Worm (Caenorhabditis elegans): ENCODE results near the gene coh-4.

The coh-4 gene

DNA sequence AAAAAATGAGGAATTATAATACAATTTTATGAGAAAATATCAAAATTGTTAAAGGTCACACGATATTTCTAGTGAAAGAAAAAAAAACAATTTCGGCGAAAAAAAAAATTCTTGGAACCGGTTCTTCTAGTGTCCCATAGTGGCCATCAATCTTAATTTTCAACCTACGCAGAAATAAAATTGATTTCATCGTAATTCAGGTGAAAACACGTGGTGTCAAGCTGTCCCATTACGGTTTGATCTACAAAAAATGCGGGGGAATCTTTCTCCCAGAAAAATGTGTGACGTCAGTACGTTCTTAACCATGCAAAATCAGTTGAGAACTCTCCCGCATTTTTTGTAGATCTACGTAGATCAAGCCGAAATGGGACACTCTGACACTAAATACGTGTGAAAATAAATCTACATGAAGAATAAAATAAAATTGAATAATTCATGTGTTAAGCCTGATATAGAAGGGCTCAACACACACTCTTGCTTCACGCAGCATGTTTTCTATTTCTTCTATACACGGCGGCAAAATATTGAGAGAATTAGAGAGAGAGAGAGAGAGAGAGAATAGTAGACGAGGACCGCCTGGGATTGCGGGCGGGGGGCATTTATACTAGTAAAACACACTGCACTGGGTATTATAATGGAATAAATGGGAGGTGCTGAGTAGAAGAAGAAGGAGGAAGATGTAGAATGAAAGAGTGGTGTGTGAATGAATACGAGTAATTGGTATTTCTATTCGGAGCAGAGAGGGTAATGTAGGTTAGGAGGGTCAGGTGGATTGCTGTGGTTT lies 17.4 kb upstream of the coh-4 start:
- TF ChIP-seq nfya-1 (tag; optimal IDR thresholded peaks at IDR 0.05; ENCODE audit: insufficient read depth) (peak; percentile 11), mml-1 (tag; optimal IDR thresholded peaks at IDR 0.05) (no peak), hmg-11 (tag; optimal IDR thresholded peaks at IDR 0.05) (peak; percentile 62)

ce11 chrV:4190232-4190631 lies 14.8 kb upstream of the coh-4 start:
- TF ChIP-seq elt-1 (tag; optimal IDR thresholded peaks at IDR 0.05) (no peak), egl-27 (tag; optimal IDR thresholded peaks at IDR 0.05) (no peak), tbx-2 (tag; optimal IDR thresholded peaks at IDR 0.05) (no peak), ceh-82 (tag; optimal IDR thresholded peaks at IDR 0.05) (no peak), fos-1 (tag; optimal IDR thresholded peaks at IDR 0.05) (no peak), nhr-11 (tag; optimal IDR thresholded peaks at IDR 0.05) (no peak), ama-1 (optimal IDR thresholded peaks at IDR 0.05) (no peak), ceh-28 (tag; optimal IDR thresholded peaks at IDR 0.05) (no peak), nhr-43 (tag; optimal IDR thresholded peaks at IDR 0.05; ENCODE audit: poor library complexity, severe bottlenecking) (no peak), mml-1 (tag; optimal IDR thresholded peaks at IDR 0.05) (no peak), sea-2 (GFP tag; optimal IDR thresholded peaks at IDR 0.05) (no peak), lin-15B (tag; optimal IDR thresholded peaks at IDR 0.05) (no peak), unc-62 (GFP tag; optimal IDR thresholded peaks at IDR 0.05) (no peak), fkh-10 (GFP tag; optimal IDR thresholded peaks at IDR 0.05) (no peak), hmg-11 (tag; optimal IDR thresholded peaks at IDR 0.05) (no peak)

DNA sequence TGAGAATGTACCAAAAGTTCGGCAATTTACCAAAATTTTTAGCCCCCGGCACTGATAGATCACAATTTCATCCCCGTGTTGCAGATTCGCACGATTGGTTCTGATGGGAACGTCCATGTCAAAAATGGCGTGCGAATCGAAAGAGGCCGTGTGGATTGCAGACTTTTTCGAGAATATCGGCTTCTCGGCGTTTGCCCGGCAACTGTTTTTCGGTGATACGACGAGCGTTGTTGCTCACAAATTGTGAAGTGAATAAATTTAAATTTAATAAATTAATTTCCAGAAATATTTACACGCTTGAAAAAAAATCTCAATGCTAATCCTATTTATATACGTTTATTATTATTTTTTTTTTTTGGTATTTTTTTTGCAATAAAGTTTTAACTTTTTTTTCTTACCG lies 14.2 kb upstream of the coh-4 start:
- TF ChIP-seq eor-1 (tag; optimal IDR thresholded peaks at IDR 0.05) (no peak), lin-39 (tag; optimal IDR thresholded peaks at IDR 0.05) (no peak), mdl-1 (tag; optimal IDR thresholded peaks at IDR 0.05) (no peak), elt-2 (tag; optimal IDR thresholded peaks at IDR 0.05) (no peak), pqm-1 (tag; optimal IDR thresholded peaks at IDR 0.05) (no peak), elt-3 (tag; optimal IDR thresholded peaks at IDR 0.05) (no peak), egl-27 (tag; optimal IDR thresholded peaks at IDR 0.05) (no peak), nhr-28 (tag; optimal IDR thresholded peaks at IDR 0.05) (no peak), ztf-11 (tag; optimal IDR thresholded peaks at IDR 0.05) (no peak), ceh-9 (tag; optimal IDR thresholded peaks at IDR 0.05) (no peak)

DNA sequence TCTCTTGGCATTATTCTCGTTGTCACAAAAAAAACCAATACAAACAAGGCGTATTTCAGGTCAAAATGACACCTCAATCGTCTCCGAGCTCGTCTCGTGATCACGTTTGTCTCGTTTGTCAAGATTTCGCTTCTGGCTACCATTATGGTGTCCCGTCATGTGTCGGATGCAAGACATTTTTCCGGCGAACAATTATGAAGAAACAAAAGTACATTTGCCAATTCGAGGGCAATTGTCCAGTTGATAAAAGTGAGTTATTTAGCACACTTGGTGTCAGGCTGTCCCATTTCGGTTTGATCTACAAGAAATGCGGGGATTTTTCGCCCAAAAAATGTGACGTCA lies 11.7 kb upstream of the coh-4 start, which contains the start of gene nhr-114:
nhr-114 (plus strand) TSS at position 59 of the 342 bp plus-strand sequence.
- no peak for TF ChIP-seq lin-39 (tag; optimal IDR thresholded peaks at IDR 0.05)
- no peak for TF ChIP-seq nhr-23 (tag; optimal IDR thresholded peaks at IDR 0.05)
- TF ChIP-seq ceh-82 (tag; optimal IDR thresholded peaks at IDR 0.05): no peak
- TF ChIP-seq unc-62 (GFP tag; optimal IDR thresholded peaks at IDR 0.05): no peak
- TF ChIP-seq snpc-4 (tag; optimal IDR thresholded peaks at IDR 0.05): no peak
- peak; percentile 45 for TF ChIP-seq elt-2 (tag; optimal IDR thresholded peaks at IDR 0.05)
- no peak for TF ChIP-seq mml-1 (tag; optimal IDR thresholded peaks at IDR 0.05)
- no peak for TF ChIP-seq mdl-1 (tag; optimal IDR thresholded peaks at IDR 0.05)

DNA sequence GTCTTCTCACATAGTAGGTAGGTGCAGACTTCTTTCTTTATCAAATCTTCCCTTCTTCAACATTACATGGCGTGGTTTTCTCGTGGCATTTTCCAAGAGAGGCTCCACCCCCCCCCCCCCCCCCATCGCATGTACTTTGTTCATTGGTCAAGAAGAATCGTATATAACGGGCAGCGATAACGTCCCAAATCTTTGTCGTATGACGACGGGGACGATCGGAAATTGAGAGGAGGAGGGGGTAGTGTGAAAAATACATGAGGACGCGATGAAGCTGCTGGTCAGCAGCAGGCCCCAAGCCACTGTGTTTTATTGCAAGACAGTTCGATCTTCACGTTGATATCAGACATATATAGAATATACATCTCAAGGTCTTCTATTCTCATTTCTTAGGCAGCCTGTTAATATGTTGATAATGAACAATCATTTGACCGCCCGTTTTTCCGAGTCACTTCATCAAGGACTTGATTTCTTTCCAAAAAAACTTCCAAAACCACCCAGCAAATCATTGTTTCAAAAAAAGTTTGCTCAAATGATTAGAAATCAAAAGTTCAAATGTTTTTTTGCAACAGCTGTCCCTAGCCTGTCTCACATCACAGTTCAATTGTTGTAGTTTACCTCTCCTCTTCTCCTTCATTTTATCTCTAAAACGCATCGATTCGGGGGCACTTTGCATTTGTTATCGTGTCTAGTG lies 11.2 kb upstream of the coh-4 start:
- peak; percentile 56 for TF ChIP-seq nhr-43 (tag; optimal IDR thresholded peaks at IDR 0.05; ENCODE audit: poor library complexity, severe bottlenecking)
- no peak for TF ChIP-seq ztf-11 (tag; optimal IDR thresholded peaks at IDR 0.05)
- peak; percentile 40 for TF ChIP-seq ama-1 (optimal IDR thresholded peaks at IDR 0.05)
- TF ChIP-seq nhr-25 (tag; optimal IDR thresholded peaks at IDR 0.05): peak; percentile 7
- TF ChIP-seq jun-1 (tag; optimal IDR thresholded peaks at IDR 0.05): no peak
- peak; percentile 55 for TF ChIP-seq nfya-1 (tag; optimal IDR thresholded peaks at IDR 0.05; ENCODE audit: insufficient read depth)
- TF ChIP-seq nhr-237 (tag; optimal IDR thresholded peaks at IDR 0.05): no peak
- no peak for TF ChIP-seq ZK546.5 (tag; optimal IDR thresholded peaks at IDR 0.05)
- no peak for TF ChIP-seq sea-2 (GFP tag; optimal IDR thresholded peaks at IDR 0.05)
- peak; percentile 50 for TF ChIP-seq elt-2 (tag; optimal IDR thresholded peaks at IDR 0.05)
- TF ChIP-seq ceh-82 (tag; optimal IDR thresholded peaks at IDR 0.05): no peak
- no peak for TF ChIP-seq fos-1 (tag; optimal IDR thresholded peaks at IDR 0.05)
- no peak for TF ChIP-seq R02D3.7 (tag; optimal IDR thresholded peaks at IDR 0.05)
